Worm (Caenorhabditis elegans) whole organism, midembryonic: ENCODE data around the gene srt-28.

ENCODE experiments used
- cog-1 ChIP-seq: sonication (generic microtip); optimal IDR thresholded peaks from 2 replicates; lab custom pipeline; 2016; ENCODE audit warnings: missing genetic modification characterization, missing compliant biosample characterization
- med-1 ChIP-seq: sonication (generic microtip); optimal IDR thresholded peaks from 2 replicates; lab custom pipeline; 2017; ENCODE audit warnings: missing genetic modification characterization, mild to moderate bottlenecking, missing compliant biosample characterization, antibody characterized with exemption, missing genetic modification reagents; ENCODE audit not compliant: insufficient read depth

- TF ChIP-seq med-1 (GFP tag; lab: Kevin White, UChicago) (no peak), cog-1 (tag; lab: Kevin White, UChicago) (no peak)
Measured at ce11 chrV:2690478-2690877, 23.0 kb downstream of the srt-28 start.
